Worm (Caenorhabditis elegans) whole organism, late embryonic: Measurements from ENCODE around the gene sart-3.

Source experiments
- C08G9.2 ChIP-seq: sonication (generic microtip); optimal IDR thresholded peaks from 2 replicates; lab custom pipeline; 2016; ENCODE audit warnings: mild to moderate bottlenecking, missing genetic modification characterization, moderate library complexity, missing compliant biosample characterization
- C38D4.7 ChIP-seq: fragments of 200-800 bp; sonication (Bioruptor generic); optimal IDR thresholded peaks from 2 replicates; lab custom pipeline; 2018; ENCODE audit warnings: mild to moderate bottlenecking, missing genetic modification characterization, moderate library complexity, missing compliant biosample characterization
- F13H6.1 ChIP-seq: sonication (generic microtip); optimal IDR thresholded peaks from 2 replicates; lab custom pipeline; 2016; ENCODE audit warnings: missing genetic modification characterization, missing compliant biosample characterization
- K09A11.1 ChIP-seq: sonication (generic microtip); optimal IDR thresholded peaks from 2 replicates; lab custom pipeline; 2017; ENCODE audit warnings: antibody characterized with exemption, mild to moderate bottlenecking, missing genetic modification characterization, missing compliant biosample characterization; ENCODE audit not compliant: insufficient read depth
- ama-1 ChIP-seq: fragments of 150-350 bp; optimal IDR thresholded peaks from 2 replicates; lab custom pipeline; 2014
- ceh-14 ChIP-seq: sonication (generic microtip); optimal IDR thresholded peaks from 2 replicates; lab custom pipeline; 2016; ENCODE audit warnings: missing genotype, missing genetic modification characterization, missing compliant biosample characterization
- ceh-18 ChIP-seq: sonication (generic microtip); optimal IDR thresholded peaks from 2 replicates; lab custom pipeline; 2016; ENCODE audit warnings: missing genetic modification characterization, missing compliant biosample characterization
- ceh-31 ChIP-seq: sonication (generic microtip); optimal IDR thresholded peaks from 2 replicates; lab custom pipeline; 2016; ENCODE audit warnings: missing genetic modification characterization, missing compliant biosample characterization
- ceh-34 ChIP-seq: sonication (generic microtip); optimal IDR thresholded peaks from 2 replicates; lab custom pipeline; 2016; ENCODE audit warnings: mild to moderate bottlenecking, missing genetic modification characterization, missing compliant biosample characterization
- ceh-48 ChIP-seq: sonication (generic microtip); optimal IDR thresholded peaks from 2 replicates; lab custom pipeline; 2016; ENCODE audit warnings: missing genetic modification characterization, inconsistent platforms, missing compliant biosample characterization
- ceh-9 ChIP-seq: sonication (generic microtip); optimal IDR thresholded peaks from 2 replicates; lab custom pipeline; 2016; ENCODE audit warnings: mild to moderate bottlenecking, missing genetic modification characterization, inconsistent platforms, missing compliant biosample characterization
- dmd-4 ChIP-seq: sonication (generic microtip); optimal IDR thresholded peaks from 2 replicates; lab custom pipeline; 2016; ENCODE audit warnings: borderline replicate concordance, missing genetic modification characterization, missing compliant biosample characterization
- dve-1 ChIP-seq: sonication (generic microtip); optimal IDR thresholded peaks from 2 replicates; lab custom pipeline; 2017; ENCODE audit warnings: antibody characterized with exemption, mild to moderate bottlenecking, missing genetic modification characterization, missing compliant biosample characterization
- elt-2 ChIP-seq: sonication (generic microtip); optimal IDR thresholded peaks from 2 replicates; lab custom pipeline; 2016; ENCODE audit warnings: missing genetic modification reagents, missing genetic modification characterization, missing compliant biosample characterization
- elt-4 ChIP-seq: sonication (generic microtip); optimal IDR thresholded peaks from 2 replicates; lab custom pipeline; 2016; ENCODE audit warnings: missing genetic modification characterization, missing compliant biosample characterization
- ets-4 ChIP-seq: sonication (generic microtip); optimal IDR thresholded peaks from 2 replicates; lab custom pipeline; 2016; ENCODE audit warnings: missing genetic modification characterization, missing compliant biosample characterization
- fkh-6 ChIP-seq: sonication (generic microtip); optimal IDR thresholded peaks from 2 replicates; lab custom pipeline; 2016; ENCODE audit warnings: missing genetic modification characterization, missing compliant biosample characterization
- gmeb-2 ChIP-seq: sonication (generic microtip); optimal IDR thresholded peaks from 2 replicates; lab custom pipeline; 2016; ENCODE audit warnings: missing genetic modification characterization, inconsistent platforms, missing compliant biosample characterization
- hlh-15 ChIP-seq: sonication (generic microtip); optimal IDR thresholded peaks from 2 replicates; lab custom pipeline; 2016; ENCODE audit warnings: missing genetic modification characterization, missing compliant biosample characterization
- hlh-30 ChIP-seq: sonication (generic microtip); optimal IDR thresholded peaks from 2 replicates; lab custom pipeline; 2017; ENCODE audit warnings: antibody characterized with exemption, missing genetic modification characterization, missing compliant biosample characterization; ENCODE audit not compliant: insufficient read depth
- hlh-6 ChIP-seq: sonication (generic microtip); optimal IDR thresholded peaks from 2 replicates; lab custom pipeline; 2016; ENCODE audit warnings: missing genotype, missing genetic modification characterization, missing compliant biosample characterization
- hlh-8 ChIP-seq: sonication (generic microtip); optimal IDR thresholded peaks from 2 replicates; lab custom pipeline; 2016; ENCODE audit warnings: missing genotype, missing genetic modification characterization, missing compliant biosample characterization
- lim-6 ChIP-seq: sonication (generic microtip); optimal IDR thresholded peaks from 2 replicates; lab custom pipeline; 2016; ENCODE audit warnings: missing genetic modification characterization, missing compliant biosample characterization
- lin-11 ChIP-seq: fragments of 200-800 bp; sonication (Bioruptor generic); optimal IDR thresholded peaks from 2 replicates; lab custom pipeline; 2018; ENCODE audit warnings: mild to moderate bottlenecking, missing genetic modification characterization, missing compliant biosample characterization
- nhr-11 ChIP-seq: fragments of 150-350 bp; optimal IDR thresholded peaks from 2 replicates; lab custom pipeline; 2014; ENCODE audit warnings: missing biosample characterization, missing genetic modification characterization
- nhr-232 ChIP-seq: sonication (generic microtip); optimal IDR thresholded peaks from 2 replicates; lab custom pipeline; 2016; ENCODE audit warnings: missing genetic modification characterization, missing compliant biosample characterization
- npax-4 ChIP-seq: sonication (generic microtip); optimal IDR thresholded peaks from 2 replicates; lab custom pipeline; 2016; ENCODE audit warnings: missing genetic modification characterization, missing compliant biosample characterization
- odd-2 ChIP-seq: sonication (generic microtip); optimal IDR thresholded peaks from 2 replicates; lab custom pipeline; 2017; ENCODE audit warnings: antibody characterized with exemption, mild to moderate bottlenecking, missing genetic modification characterization, missing compliant biosample characterization
- pat-9 ChIP-seq: fragments of 200-800 bp; sonication (Bioruptor generic); optimal IDR thresholded peaks from 2 replicates; lab custom pipeline; 2018; ENCODE audit warnings: mild to moderate bottlenecking, missing genetic modification characterization, moderate library complexity, missing compliant biosample characterization
- pha-2 ChIP-seq: sonication (generic microtip); optimal IDR thresholded peaks from 2 replicates; lab custom pipeline; 2017; ENCODE audit warnings: mild to moderate bottlenecking, missing genetic modification characterization, missing compliant biosample characterization
- pqm-1 ChIP-seq: sonication (generic microtip); optimal IDR thresholded peaks from 2 replicates; lab custom pipeline; 2016; ENCODE audit warnings: missing genetic modification characterization, missing compliant biosample characterization
- ref-2 ChIP-seq: sonication (generic microtip); optimal IDR thresholded peaks from 2 replicates; lab custom pipeline; 2016; ENCODE audit warnings: missing genetic modification characterization, missing compliant biosample characterization
- rnt-1 ChIP-seq: sonication (generic microtip); optimal IDR thresholded peaks from 2 replicates; lab custom pipeline; 2016; ENCODE audit warnings: missing genetic modification characterization, missing compliant biosample characterization
- tbx-7 ChIP-seq: sonication (generic microtip); optimal IDR thresholded peaks from 2 replicates; lab custom pipeline; 2016; ENCODE audit warnings: missing genotype, missing genetic modification characterization, missing compliant biosample characterization
- ttx-3 ChIP-seq: sonication (generic microtip); optimal IDR thresholded peaks from 2 replicates; lab custom pipeline; 2016; ENCODE audit warnings: missing genetic modification reagents, missing genetic modification characterization, missing compliant biosample characterization
- unc-3 ChIP-seq, 2 experiments: fragments of 200-800 bp in 1 of 2; sonication (Bioruptor generic) in 1 of 2; sonication (generic microtip) in 1 of 2; conservative IDR thresholded peaks in 1 of 2; optimal IDR thresholded peaks in 1 of 2; 2 replicates each; pipeline versions ENCODE4 v1.3.6 to Lab custom; 2016 to 2022; ENCODE audit warnings: missing compliant biosample characterization in 2 of 2, missing genetic modification characterization in 2 of 2, missing genetic modification reagents in 1 of 2
- unc-42 ChIP-seq: sonication (generic microtip); optimal IDR thresholded peaks from 2 replicates; lab custom pipeline; 2016; ENCODE audit warnings: missing genotype, missing genetic modification characterization, missing compliant biosample characterization
- unc-55 ChIP-seq: sonication (generic microtip); optimal IDR thresholded peaks from 2 replicates; lab custom pipeline; 2017; ENCODE audit warnings: missing biosample characterization, missing genetic modification reagents, missing genetic modification characterization
- zip-5 ChIP-seq: sonication (generic microtip); optimal IDR thresholded peaks from 2 replicates; lab custom pipeline; 2016; ENCODE audit warnings: missing genetic modification characterization, missing compliant biosample characterization

Gene sart-3

ce11 chrIV:11310624-11311023, 22.1 kb downstream of the sart-3 start, which contains the start of gene znf-207 (continued):
- peak; percentile 82 for TF ChIP-seq ceh-31 (tag; lab: Kevin White, UChicago)
- peak; percentile 45 for TF ChIP-seq nhr-232 (tag; lab: Kevin White, UChicago)
- peak; percentile 55 for TF ChIP-seq lim-6 (tag; lab: Kevin White, UChicago)
- TF ChIP-seq fkh-6 (tag; lab: Kevin White, UChicago), result peak; percentile 63
- peak; percentile 45 for TF ChIP-seq F13H6.1 (tag; lab: Kevin White, UChicago)
- peak; percentile 27 for TF ChIP-seq ceh-18 (tag; lab: Kevin White, UChicago)
- TF ChIP-seq C08G9.2 (tag; lab: Kevin White, UChicago), result no peak
- TF ChIP-seq pqm-1, result no peak
- no peak for TF ChIP-seq elt-4
- TF ChIP-seq dmd-4 (tag; lab: Kevin White, UChicago), result peak; percentile 45
- TF ChIP-seq K09A11.1 (tag; lab: Kevin White, UChicago), result peak; percentile 54
- peak; percentile 42 for TF ChIP-seq zip-5
- TF ChIP-seq pat-9 (tag; lab: Kevin White, UChicago), result peak; percentile 3
- TF ChIP-seq hlh-30, result no peak
- peak; percentile 12 for TF ChIP-seq hlh-15
- TF ChIP-seq pha-2 (tag; lab: Kevin White, UChicago), result peak; percentile 2
- TF ChIP-seq nhr-11 (tag; lab: Kevin White, UChicago), result no peak
- peak; percentile 19 for TF ChIP-seq gmeb-2 (tag; lab: Kevin White, UChicago)
- no peak for TF ChIP-seq unc-3 (GFP tag; conservative IDR thresholded peaks at IDR 0.05; lab: Robert Waterston, UW)
- peak; percentile 65 for TF ChIP-seq unc-3 (tag; optimal IDR thresholded peaks at IDR 0.05; lab: Kevin White, UChicago)
- no peak for TF ChIP-seq rnt-1 (tag; lab: Kevin White, UChicago)
- TF ChIP-seq ttx-3 (tag; lab: Kevin White, UChicago), result peak; percentile 23

- no peak for TF ChIP-seq ceh-9
- TF ChIP-seq npax-4 (tag; lab: Kevin White, UChicago), result no peak
- no peak for TF ChIP-seq fkh-6 (tag; lab: Kevin White, UChicago)
- TF ChIP-seq pat-9 (tag; lab: Kevin White, UChicago), result no peak
Measured at ce11 chrIV:11307770-11308169, 25.0 kb downstream of the sart-3 start.

- no peak for TF ChIP-seq odd-2 (tag; lab: Kevin White, UChicago)
- no peak for TF ChIP-seq dve-1
- TF ChIP-seq ref-2 (tag; lab: Kevin White, UChicago), result no peak
- no peak for TF ChIP-seq ceh-48 (tag; lab: Kevin White, UChicago)
- no peak for TF ChIP-seq ets-4 (tag; lab: Kevin White, UChicago)
- TF ChIP-seq ttx-3 (tag; lab: Kevin White, UChicago), result no peak
- TF ChIP-seq K09A11.1 (tag; lab: Kevin White, UChicago), result no peak
- no peak for TF ChIP-seq C08G9.2 (tag; lab: Kevin White, UChicago)
- TF ChIP-seq hlh-8 (tag; lab: Kevin White, UChicago), result no peak
- TF ChIP-seq tbx-7 (tag; lab: Kevin White, UChicago), result no peak
- no peak for TF ChIP-seq ama-1
- no peak for TF ChIP-seq unc-42 (tag; lab: Kevin White, UChicago)
- TF ChIP-seq unc-55 (GFP tag; lab: Kevin White, UChicago), result no peak
- TF ChIP-seq C38D4.7 (GFP tag; lab: Kevin White, UChicago), result no peak
- no peak for TF ChIP-seq hlh-6
- no peak for TF ChIP-seq elt-2 (tag; lab: Kevin White, UChicago)
- no peak for TF ChIP-seq ceh-14 (tag; lab: Kevin White, UChicago)
- TF ChIP-seq ceh-34 (tag; lab: Kevin White, UChicago), result no peak
- no peak for TF ChIP-seq lin-11 (tag; lab: Kevin White, UChicago)
Measured at ce11 chrIV:11306548-11306947, 26.2 kb downstream of the sart-3 start, which contains the start of gene B0035.13. Gene B0035.13, minus strand, starts transcription at chrIV:11306720.
